Worm (Caenorhabditis elegans) whole organism, late embryonic: ENCODE measurements around the gene str-252.

Experiments
- dmd-4 ChIP-seq: sonication (generic microtip); optimal IDR thresholded peaks from 2 replicates; lab custom pipeline; 2016; ENCODE audit warnings: borderline replicate concordance, missing genetic modification characterization, missing compliant biosample characterization
- gmeb-2 ChIP-seq: sonication (generic microtip); optimal IDR thresholded peaks from 2 replicates; lab custom pipeline; 2016; ENCODE audit warnings: missing genetic modification characterization, inconsistent platforms, missing compliant biosample characterization
- tbx-2 ChIP-seq: sonication (generic microtip); optimal IDR thresholded peaks from 2 replicates; lab custom pipeline; 2016; ENCODE audit warnings: missing genetic modification characterization, missing compliant biosample characterization
- unc-42 ChIP-seq: sonication (generic microtip); optimal IDR thresholded peaks from 2 replicates; lab custom pipeline; 2016; ENCODE audit warnings: missing genotype, missing genetic modification characterization, missing compliant biosample characterization

- no peak for TF ChIP-seq gmeb-2 (tag; lab: Kevin White, UChicago)
- peak; percentile 86 for TF ChIP-seq unc-42 (tag; lab: Kevin White, UChicago)
- TF ChIP-seq dmd-4: no peak
- TF ChIP-seq tbx-2 (tag; lab: Kevin White, UChicago): no peak
Measured at ce11 chrV:13906166-13906565, 10.1 kb upstream of the str-252 start, which contains the start of gene stdh-1.
